Worm (Caenorhabditis elegans): ENCODE measurements around the gene mfsd-11.

Gene mfsd-11

ce11 chrX:12167632-12168377 is 13.9 kb upstream of the mfsd-11 start (continued):
- TF ChIP-seq tbx-2 (tag; optimal IDR thresholded peaks at IDR 0.05): no peak
- TF ChIP-seq fkh-8 (tag; optimal IDR thresholded peaks at IDR 0.05): no peak
- TF ChIP-seq ceh-90 (tag; optimal IDR thresholded peaks at IDR 0.05): no peak
- TF ChIP-seq skn-1 (tag; optimal IDR thresholded peaks at IDR 0.05): no peak
- TF ChIP-seq nhr-12 (tag; optimal IDR thresholded peaks at IDR 0.05): no peak
- no peak for TF ChIP-seq fkh-4 (tag; optimal IDR thresholded peaks at IDR 0.05; ENCODE audit: borderline replicate concordance)
- no peak for TF ChIP-seq jun-1 (tag; optimal IDR thresholded peaks at IDR 0.05)
- no peak for TF ChIP-seq elt-2 (tag; optimal IDR thresholded peaks at IDR 0.05)
- TF ChIP-seq snpc-4 (tag; optimal IDR thresholded peaks at IDR 0.05): no peak
- TF ChIP-seq efl-1 (optimal IDR thresholded peaks at IDR 0.05): no peak
- no peak for TF ChIP-seq efl-1 (GFP tag; optimal IDR thresholded peaks at IDR 0.05 in 1 of 2)
- TF ChIP-seq dpl-1 (GFP tag; optimal IDR thresholded peaks at IDR 0.05): no peak
- peak in 1 of 2 experiments; percentile 55 for TF ChIP-seq ztf-11 (tag; optimal IDR thresholded peaks at IDR 0.05)
- no peak for TF ChIP-seq grh-1 (GFP tag; IDR thresholded peaks at IDR 0.05)
- TF ChIP-seq ceh-8 (GFP tag; optimal IDR thresholded peaks at IDR 0.05): no peak
- no peak for TF ChIP-seq ces-1 (GFP tag; optimal IDR thresholded peaks at IDR 0.05)
- no peak for TF ChIP-seq pax-3 (tag; optimal IDR thresholded peaks at IDR 0.05)
- TF ChIP-seq ets-5 (GFP tag; IDR thresholded peaks at IDR 0.05): no peak
- no peak for TF ChIP-seq mef-2 (tag; optimal IDR thresholded peaks at IDR 0.05)
- no peak for TF ChIP-seq swsn-7 (tag; optimal IDR thresholded peaks at IDR 0.05)
- no peak for TF ChIP-seq hlh-17 (GFP tag; optimal IDR thresholded peaks at IDR 0.05; ENCODE audit: borderline replicate concordance)
- peak; percentile 49 for TF ChIP-seq rnt-1 (tag; optimal IDR thresholded peaks at IDR 0.05)
- peak; percentile 55 for TF ChIP-seq nhr-71 (tag; optimal IDR thresholded peaks at IDR 0.05)
- TF ChIP-seq lin-15B (tag; optimal IDR thresholded peaks at IDR 0.05): no peak
- no peak for TF ChIP-seq dsc-1 (tag; optimal IDR thresholded peaks at IDR 0.05)
- TF ChIP-seq C16A3.4 (tag; optimal IDR thresholded peaks at IDR 0.05): peak; percentile 19
- no peak for TF ChIP-seq nhr-85 (tag)
- TF ChIP-seq egl-27 (tag; optimal IDR thresholded peaks at IDR 0.05): no peak
- no peak for TF ChIP-seq alr-1 (tag; optimal IDR thresholded peaks at IDR 0.05; ENCODE audit: borderline replicate concordance)

DNA sequence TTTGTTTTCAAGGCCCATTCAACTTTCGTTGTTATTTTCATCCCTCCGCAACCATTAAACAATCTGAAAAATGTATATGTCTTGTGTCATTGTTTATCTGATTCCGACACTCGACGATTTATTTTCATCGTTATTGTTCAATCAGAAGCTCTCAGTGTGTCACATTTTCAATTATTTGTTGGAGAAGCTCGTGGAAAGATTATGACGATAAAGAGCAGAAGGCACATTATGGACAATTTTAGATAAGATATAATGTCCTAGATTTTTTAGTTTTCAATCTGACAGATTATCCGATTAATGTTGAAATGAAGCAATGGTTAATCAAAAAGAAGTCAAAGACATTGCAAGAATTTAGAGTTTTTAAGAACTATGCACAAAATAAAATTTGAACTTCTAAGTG is 11.0 kb upstream of the mfsd-11 start:
- TF ChIP-seq dsc-1 (tag; optimal IDR thresholded peaks at IDR 0.05) (peak; percentile 30), F16B12.6 (tag; optimal IDR thresholded peaks at IDR 0.05) (no peak)

ce11 chrX:12164047-12164446 is 10.1 kb upstream of the mfsd-11 start:
- TF ChIP-seq dsc-1 (tag; optimal IDR thresholded peaks at IDR 0.05) (no peak), ceh-63 (GFP tag; optimal IDR thresholded peaks at IDR 0.05) (no peak), lin-14 (GFP tag; optimal IDR thresholded peaks at IDR 0.05) (peak; percentile 25), pqm-1 (tag; optimal IDR thresholded peaks at IDR 0.05) (no peak), nhr-90 (tag; optimal IDR thresholded peaks at IDR 0.05; ENCODE audit: poor library complexity) (no peak), sup-37 (GFP tag; optimal IDR thresholded peaks at IDR 0.05) (no peak), lsy-2 (tag; optimal IDR thresholded peaks at IDR 0.05) (peak in 1 of 2 experiments; percentile 22), blmp-1 (tag; optimal IDR thresholded peaks at IDR 0.05) (peak; percentile 15), grh-1 (GFP tag; IDR thresholded peaks at IDR 0.05) (peak; percentile 87), nhr-85 (tag) (peak; percentile 86)

DNA sequence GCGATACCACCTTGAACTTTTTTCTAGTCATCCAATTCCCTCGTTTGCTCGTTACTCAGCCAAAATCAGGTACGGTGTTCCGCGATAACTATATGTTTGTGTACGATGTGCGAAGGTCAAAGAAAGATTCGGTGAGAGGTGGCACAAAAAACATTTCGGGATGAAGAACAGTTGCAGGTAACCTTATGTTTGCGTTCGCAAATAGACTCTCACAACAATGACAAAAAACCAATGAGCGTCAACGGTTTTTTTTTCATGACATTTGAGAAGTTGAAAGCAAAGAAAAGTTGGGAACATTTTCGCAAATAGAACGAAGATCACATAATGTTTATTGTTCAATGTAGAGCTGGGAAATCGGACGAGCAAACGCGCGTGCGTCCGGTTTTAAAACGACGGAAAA is 8.8 kb upstream of the mfsd-11 start:
- TF ChIP-seq fkh-10 (GFP tag; optimal IDR thresholded peaks at IDR 0.05) (no peak), pag-3 (tag; optimal IDR thresholded peaks at IDR 0.05; ENCODE audit: borderline replicate concordance, insufficient read depth) (no peak), efl-1 (optimal IDR thresholded peaks at IDR 0.05) (no peak), efl-1 (GFP tag; optimal IDR thresholded peaks at IDR 0.05 in 1 of 2) (peak in 1 of 2 experiments; percentile 13)

All from whole organism, L1 larva.